Worm (Caenorhabditis elegans) whole organism, L1 larva: ENCODE measurements around the gene xpf-1.

ENCODE experiments used
- alr-1 ChIP-seq: fragments of 200-800 bp; sonication (Bioruptor generic); optimal IDR thresholded peaks from 2 replicates; lab custom pipeline; 2018; ENCODE audit warnings: borderline replicate concordance, mild to moderate bottlenecking, missing genetic modification characterization, missing compliant biosample characterization
- elt-3 ChIP-seq, 6 experiments: fragments of 150-350 bp in 1 of 6; sonication (generic microtip); optimal IDR thresholded peaks; 2 replicates each; lab custom pipeline; 2017 to 2018; ENCODE audit warnings: missing biosample characterization in 6 of 6, missing genetic modification characterization in 6 of 6, inconsistent platforms in 1 of 6
- lsy-2 ChIP-seq, 2 experiments: fragments of 150-350 bp; optimal IDR thresholded peaks; 2 replicates each; lab custom pipeline; 2014; ENCODE audit warnings: missing biosample characterization in 2 of 2, missing genetic modification characterization in 2 of 2
- mab-9 ChIP-seq: fragments of 200-800 bp; sonication (Bioruptor generic); IDR thresholded peaks from 2 replicates; pipeline ENCODE4 v1.3.6; 2022; ENCODE audit warnings: missing genetic modification reagents, missing genetic modification characterization, missing compliant biosample characterization
- nhr-12 ChIP-seq: sonication (generic microtip); optimal IDR thresholded peaks from 2 replicates; lab custom pipeline; 2017; ENCODE audit warnings: missing biosample characterization, missing genetic modification characterization
- nhr-28 ChIP-seq: fragments of 150-350 bp; optimal IDR thresholded peaks from 2 replicates; lab custom pipeline; 2014; ENCODE audit warnings: missing biosample characterization, missing genetic modification characterization
- nhr-76 ChIP-seq: sonication (generic microtip); optimal IDR thresholded peaks from 2 replicates; lab custom pipeline; 2017; ENCODE audit warnings: missing biosample characterization, missing genetic modification characterization
- pag-3 ChIP-seq: sonication (generic microtip); optimal IDR thresholded peaks from 2 replicates; lab custom pipeline; 2017; ENCODE audit warnings: missing genetic modification characterization, mild to moderate bottlenecking, missing compliant biosample characterization, antibody characterized with exemption, borderline replicate concordance; ENCODE audit not compliant: insufficient read depth
- snpc-4 ChIP-seq: fragments of 150-350 bp; optimal IDR thresholded peaks from 2 replicates; lab custom pipeline; 2014; ENCODE audit warnings: missing biosample characterization, missing genetic modification characterization
- sptf-1 ChIP-seq: fragments of 150-350 bp; optimal IDR thresholded peaks from 2 replicates; lab custom pipeline; 2014; ENCODE audit warnings: missing biosample characterization, missing genetic modification characterization
- unc-130 ChIP-seq: fragments of 150-350 bp; optimal IDR thresholded peaks from 2 replicates; lab custom pipeline; 2017; ENCODE audit warnings: missing biosample characterization, missing genetic modification characterization, inconsistent platforms
- unc-30 ChIP-seq: sonication (generic microtip); optimal IDR thresholded peaks from 2 replicates; lab custom pipeline; 2017; ENCODE audit warnings: missing biosample characterization, missing genetic modification characterization
- ztf-11 ChIP-seq, 2 experiments: sonication (generic microtip); optimal IDR thresholded peaks; 2 replicates each; lab custom pipeline; 2016 to 2017; ENCODE audit warnings: missing genetic modification characterization in 2 of 2, missing biosample characterization in 1 of 2, missing compliant biosample characterization in 1 of 2
- ztf-4 ChIP-seq: fragments of 150-350 bp; optimal IDR thresholded peaks from 2 replicates; lab custom pipeline; 2014; ENCODE audit warnings: missing biosample characterization, missing genetic modification characterization

DNA sequence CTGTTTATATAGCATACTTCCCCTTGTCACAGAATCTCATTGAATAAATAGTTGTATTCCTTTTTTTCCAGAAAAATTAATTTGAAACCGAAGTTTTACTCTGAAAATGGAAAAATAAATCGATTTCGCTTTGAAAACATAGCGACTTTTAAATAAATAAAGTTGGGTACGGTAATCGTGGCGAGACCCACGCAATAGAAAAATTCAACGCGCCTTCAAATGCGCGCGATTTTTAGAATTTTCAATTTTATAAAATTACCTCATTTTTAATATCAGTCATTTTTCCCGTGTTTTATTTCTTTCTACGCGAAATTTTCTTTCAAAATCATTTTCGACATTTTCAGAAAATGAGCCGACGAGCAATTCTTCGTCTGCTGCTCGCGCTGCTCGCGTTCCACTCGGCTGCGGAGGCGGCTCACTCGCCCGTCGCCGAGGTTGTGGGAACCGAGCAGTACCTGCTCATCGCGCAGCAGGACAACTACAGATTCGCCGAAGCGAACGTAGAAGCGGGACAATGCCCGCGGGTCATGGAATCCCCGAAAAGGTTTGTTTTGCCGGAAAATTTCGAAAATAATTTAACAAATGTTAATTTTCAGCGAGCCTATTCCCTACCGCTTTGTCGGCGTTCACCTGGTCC lies 30.6 kb downstream of the xpf-1 start, which contains the start of gene F13D12.5:
- TF ChIP-seq sptf-1 (tag; lab: Kevin White, UChicago) (no peak), nhr-12 (tag; lab: Kevin White, UChicago) (no peak), ztf-4 (tag; lab: Kevin White, UChicago) (no peak), ztf-11 (tag; optimal IDR thresholded peaks at IDR 0.05; lab: Kevin White, UChicago) (no peak), nhr-28 (tag; lab: Kevin White, UChicago) (no peak), lsy-2 (tag; optimal IDR thresholded peaks at IDR 0.05; lab: Kevin White, UChicago) (no peak), nhr-76 (tag; lab: Kevin White, UChicago) (no peak), elt-3 (tag; optimal IDR thresholded peaks at IDR 0.05; lab: Kevin White, UChicago) (no peak), unc-130 (tag; lab: Kevin White, UChicago) (no peak), unc-30 (tag; lab: Kevin White, UChicago) (no peak), alr-1 (tag; lab: Kevin White, UChicago) (no peak), pag-3 (tag; lab: Kevin White, UChicago) (no peak), snpc-4 (tag; lab: Kevin White, UChicago) (no peak), mab-9 (GFP tag; lab: Robert Waterston, UW) (no peak)
